Fruit fly (Drosophila melanogaster): Measurements from ENCODE around the gene CG45012.

DNA sequence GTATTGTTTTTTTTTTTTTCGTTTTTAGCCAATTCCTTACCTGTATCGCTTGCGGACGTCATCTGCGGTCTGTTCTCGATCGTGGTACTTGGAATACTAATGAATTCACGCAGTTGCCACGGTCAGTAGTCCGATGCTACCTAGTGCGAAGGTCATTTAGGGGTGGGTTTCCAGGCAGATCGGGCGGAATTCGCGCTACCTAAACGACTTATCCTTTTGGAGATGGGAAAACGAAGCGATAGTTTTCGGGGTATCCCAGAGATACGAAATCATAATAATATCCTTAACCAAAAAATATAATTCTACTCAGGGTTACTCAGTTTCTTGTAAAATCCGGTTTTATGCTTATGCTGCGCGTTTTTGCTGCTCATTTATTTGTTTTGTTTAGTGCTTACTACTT lies 40.4 kb upstream of the CG45012 start, which contains the start of gene CG14937:
- no peak for TF ChIP-seq gl (tag; optimal IDR thresholded peaks at IDR 0.05)
- no peak for TF ChIP-seq rn (GFP tag; IDR thresholded peaks at IDR 0.05)
- TF ChIP-seq CG8159 (tag; optimal IDR thresholded peaks at IDR 0.05) = no peak
- no peak for TF ChIP-seq CG15710 (tag; optimal IDR thresholded peaks at IDR 0.05)
- no peak for TF ChIP-seq Pif1A (GFP tag; optimal IDR thresholded peaks at IDR 0.05)
- TF ChIP-seq CG10348 (GFP tag; IDR thresholded peaks at IDR 0.05) = no peak
- TF ChIP-seq D1 (tag; optimal IDR thresholded peaks at IDR 0.05) = no peak
